Fruit fly (Drosophila melanogaster) S2 (cell line): ENCODE results near the gene mRpL1.

Experiments used
- CG8478 ChIP-seq: fragments of >200 bp; optimal IDR thresholded peaks from 2 replicates; lab custom pipeline; 2018
- CTCF ChIP-seq, 2 experiments: fragments of >200 bp; optimal IDR thresholded peaks; 2 replicates each; lab custom pipeline; 2018

- TF ChIP-seq CG8478 (no peak), CTCF (optimal IDR thresholded peaks at IDR 0.05; lab: Kevin White, UChicago) (peak; percentile 48 to 60)
Measured at dm6 chr3R:8316344-8317105, 15.3 kb downstream of the mRpL1 start, which contains the start of gene Coq2.
